Fruit fly (Drosophila melanogaster) whole organism, embryonic: ENCODE data around the gene Myo10A.

Source experiments
- Ada2b ChIP-seq: fragments of 200-800 bp; sonication (Bioruptor generic); IDR thresholded peaks from 2 replicates; pipeline ENCODE4 v1.3.6; 2022; ENCODE audit warnings: missing biosample characterization, missing genetic modification characterization
- Adf1 ChIP-seq: fragments of 200-800 bp; sonication (Bioruptor generic); IDR thresholded peaks from 2 replicates; pipeline ENCODE4 v1.3.6; 2022; ENCODE audit warnings: missing biosample characterization, missing genetic modification characterization
- Atf6 ChIP-seq: fragments of 200-800 bp; sonication (Bioruptor generic); IDR thresholded peaks from 2 replicates; pipeline ENCODE4 v1.3.6; 2022; ENCODE audit warnings: missing biosample characterization, missing genetic modification characterization
- Bgb ChIP-seq: fragments of 200-800 bp; sonication (Bioruptor generic); IDR thresholded peaks from 2 replicates; pipeline ENCODE4 v1.3.6; 2022; ENCODE audit warnings: missing biosample characterization, missing genetic modification characterization; ENCODE audit not compliant: partially characterized antibody
- CG10654 ChIP-seq: fragments of 200-800 bp; sonication (Bioruptor generic); optimal IDR thresholded peaks from 2 replicates; lab custom pipeline; 2016; ENCODE audit warnings: missing biosample characterization, missing genetic modification characterization
- CG11247 ChIP-seq: fragments of 200-800 bp; sonication (Bioruptor generic); IDR thresholded peaks from 2 replicates; pipeline ENCODE4 v1.3.6; 2022; ENCODE audit warnings: missing biosample characterization, missing genetic modification characterization
- CG13123 ChIP-seq: fragments of 200-800 bp; sonication (Bioruptor generic); optimal IDR thresholded peaks from 2 replicates; lab custom pipeline; 2016; ENCODE audit warnings: missing biosample characterization, missing genetic modification characterization
- CG13287 ChIP-seq: fragments of 200-800 bp; sonication (Bioruptor generic); IDR thresholded peaks from 2 replicates; pipeline ENCODE4 v1.3.6; 2022; ENCODE audit warnings: missing biosample characterization, missing genetic modification characterization; ENCODE audit not compliant: partially characterized antibody
- CG13296 ChIP-seq: fragments of 200-800 bp; sonication (Bioruptor generic); optimal IDR thresholded peaks from 3 replicates; lab custom pipeline; 2018; ENCODE audit warnings: missing biosample characterization, mild to moderate bottlenecking, missing genetic modification characterization
- CG13624 ChIP-seq: fragments of 200-800 bp; sonication (Bioruptor generic); optimal IDR thresholded peaks from 2 replicates; lab custom pipeline; 2016; ENCODE audit warnings: missing biosample characterization, missing genetic modification characterization
- CG14050 ChIP-seq: fragments of 200-800 bp; sonication (Bioruptor generic); IDR thresholded peaks from 3 replicates; pipeline ENCODE4 v1.3.6; 2022; ENCODE audit warnings: missing biosample characterization, missing genetic modification characterization
- CG14710 ChIP-seq: fragments of 200-800 bp; sonication (Bioruptor generic); optimal IDR thresholded peaks from 3 replicates; lab custom pipeline; 2019; ENCODE audit warnings: missing biosample characterization, mild to moderate bottlenecking, missing genetic modification characterization, moderate library complexity
- CG17912 ChIP-seq: fragments of 200-800 bp; sonication (Bioruptor generic); optimal IDR thresholded peaks from 2 replicates; lab custom pipeline; 2018; ENCODE audit warnings: missing biosample characterization, mild to moderate bottlenecking, missing genetic modification characterization
- CG18599 ChIP-seq: fragments of 200-800 bp; sonication (Bioruptor generic); optimal IDR thresholded peaks from 3 replicates; lab custom pipeline; 2017; ENCODE audit warnings: missing biosample characterization, missing genetic modification characterization, mild to moderate bottlenecking, moderate library complexity, missing genetic modification reagents
- CG18619 ChIP-seq: fragments of 200-800 bp; sonication (Bioruptor generic); optimal IDR thresholded peaks from 3 replicates; lab custom pipeline; 2017; ENCODE audit warnings: missing biosample characterization, mild to moderate bottlenecking, missing genetic modification characterization
- CG2120 ChIP-seq: fragments of 200-800 bp; sonication (Bioruptor generic); optimal IDR thresholded peaks from 3 replicates; lab custom pipeline; 2016; ENCODE audit warnings: missing biosample characterization, missing genetic modification characterization
- CG2712 ChIP-seq: fragments of 200-800 bp; optimal IDR thresholded peaks from 3 replicates; lab custom pipeline; 2019; ENCODE audit warnings: missing biosample characterization, mild to moderate bottlenecking, missing genetic modification characterization, moderate library complexity
- CG3281 ChIP-seq: fragments of 200-800 bp; sonication (Bioruptor generic); optimal IDR thresholded peaks from 3 replicates; lab custom pipeline; 2017; ENCODE audit warnings: missing biosample characterization, mild to moderate bottlenecking, missing genetic modification characterization
- CG3995 ChIP-seq: fragments of 200-800 bp; sonication (Bioruptor generic); optimal IDR thresholded peaks from 3 replicates; lab custom pipeline; 2016; ENCODE audit warnings: missing biosample characterization, missing genetic modification characterization
- CG7271 ChIP-seq: fragments of 200-800 bp; sonication (Bioruptor generic); optimal IDR thresholded peaks from 2 replicates; lab custom pipeline; 2018; ENCODE audit warnings: missing biosample characterization, mild to moderate bottlenecking, missing genetic modification characterization, moderate library complexity
- CG7928 ChIP-seq: fragments of 200-800 bp; sonication (Bioruptor generic); optimal IDR thresholded peaks from 2 replicates; lab custom pipeline; 2017; ENCODE audit warnings: missing biosample characterization, mild to moderate bottlenecking, missing genetic modification characterization
- CG8290 ChIP-seq, 3 experiments: fragments of 200-800 bp; sonication (Bioruptor generic); optimal IDR thresholded peaks; 2 replicates each; lab custom pipeline; 2016 to 2019; ENCODE audit warnings: missing biosample characterization in 3 of 3, missing genetic modification characterization in 3 of 3, mild to moderate bottlenecking in 2 of 3, moderate library complexity in 1 of 3
- CkIIα-i1 ChIP-seq: fragments of 200-800 bp; sonication (Bioruptor generic); IDR thresholded peaks from 2 replicates; pipeline ENCODE4 v1.3.6; 2022; ENCODE audit warnings: missing biosample characterization, missing genetic modification characterization
- D ChIP-seq, 2 experiments: fragments of 200-800 bp in 1 of 2; fragments of >200 bp in 1 of 2; sonication (Bioruptor generic) in 1 of 2; optimal IDR thresholded peaks; 2 replicates in 1 of 2; 3 replicates in 1 of 2; lab custom pipeline; 2017; ENCODE audit warnings: mild to moderate bottlenecking in 1 of 2, missing biosample characterization in 1 of 2, missing genetic modification characterization in 1 of 2, missing genetic modification reagents in 1 of 2
- Fer1 ChIP-seq: fragments of 200-800 bp; sonication (Bioruptor generic); optimal IDR thresholded peaks from 2 replicates; lab custom pipeline; 2017; ENCODE audit warnings: missing biosample characterization, mild to moderate bottlenecking, missing genetic modification characterization
- NC2α ChIP-seq: fragments of 200-800 bp; sonication (Bioruptor generic); optimal IDR thresholded peaks from 2 replicates; lab custom pipeline; 2016; ENCODE audit warnings: missing biosample characterization, missing genetic modification characterization
- Nf-YA ChIP-seq: fragments of 200-800 bp; sonication (Bioruptor generic); IDR thresholded peaks from 2 replicates; pipeline ENCODE4 v1.3.6; 2022; ENCODE audit warnings: missing biosample characterization, missing genetic modification characterization
- Optix ChIP-seq: fragments of 200-800 bp; sonication (Bioruptor generic); IDR thresholded peaks from 3 replicates; pipeline ENCODE4 v1.3.6; 2022; ENCODE audit warnings: missing biosample characterization, missing genetic modification characterization
- Side ChIP-seq: fragments of 200-800 bp; sonication (Bioruptor generic); optimal IDR thresholded peaks from 2 replicates; lab custom pipeline; 2016; ENCODE audit warnings: missing biosample characterization, missing genetic modification characterization
- Xbp1 ChIP-seq: fragments of 200-800 bp; sonication (Bioruptor generic); optimal IDR thresholded peaks from 3 replicates; lab custom pipeline; 2016; ENCODE audit warnings: missing biosample characterization, mild to moderate bottlenecking, missing genetic modification characterization
- Xrp1 ChIP-seq: fragments of 200-800 bp; sonication (Bioruptor generic); IDR thresholded peaks from 2 replicates; pipeline ENCODE4 v1.3.6; 2022; ENCODE audit warnings: missing biosample characterization, missing genetic modification characterization
- ab ChIP-seq: fragments of 200-800 bp; sonication (Bioruptor generic); optimal IDR thresholded peaks from 2 replicates; lab custom pipeline; 2016; ENCODE audit warnings: missing biosample characterization, missing genetic modification characterization
- abd-A ChIP-seq: fragments of 200-800 bp; sonication (Bioruptor generic); optimal IDR thresholded peaks from 3 replicates; lab custom pipeline; 2019; ENCODE audit warnings: missing biosample characterization, mild to moderate bottlenecking, missing genetic modification characterization, moderate library complexity
- cg ChIP-seq: fragments of 200-800 bp; sonication (Bioruptor generic); optimal IDR thresholded peaks from 3 replicates; lab custom pipeline; 2019; ENCODE audit warnings: missing biosample characterization, mild to moderate bottlenecking, missing genetic modification characterization, moderate library complexity
- crp ChIP-seq, 2 experiments: fragments of 200-800 bp; sonication (Bioruptor generic); optimal IDR thresholded peaks; 2 replicates in 1 of 2; 3 replicates in 1 of 2; lab custom pipeline; 2017; ENCODE audit warnings: missing biosample characterization in 2 of 2, missing genetic modification characterization in 2 of 2, mild to moderate bottlenecking in 1 of 2, moderate library complexity in 1 of 2
- da ChIP-seq: fragments of 200-800 bp; sonication (Bioruptor generic); optimal IDR thresholded peaks from 2 replicates; lab custom pipeline; 2016; ENCODE audit warnings: missing biosample characterization, missing genetic modification characterization
- dm ChIP-seq: fragments of 200-800 bp; sonication (Bioruptor generic); optimal IDR thresholded peaks from 3 replicates; lab custom pipeline; 2016; ENCODE audit warnings: missing biosample characterization, missing genetic modification characterization
- dysf ChIP-seq: fragments of 200-800 bp; sonication (Bioruptor generic); IDR thresholded peaks from 3 replicates; pipeline ENCODE4 v1.3.6; 2022; ENCODE audit warnings: missing biosample characterization, missing genetic modification characterization
- gem ChIP-seq: fragments of 200-800 bp; sonication (Bioruptor generic); optimal IDR thresholded peaks from 2 replicates; lab custom pipeline; 2019; ENCODE audit warnings: missing biosample characterization, mild to moderate bottlenecking, missing genetic modification characterization, moderate library complexity
- ind ChIP-seq: fragments of 200-800 bp; sonication (Bioruptor generic); optimal IDR thresholded peaks from 3 replicates; lab custom pipeline; 2016; ENCODE audit warnings: missing biosample characterization, missing genetic modification characterization
- jing ChIP-seq: fragments of 200-800 bp; sonication (Bioruptor generic); optimal IDR thresholded peaks from 2 replicates; lab custom pipeline; 2018; ENCODE audit warnings: missing biosample characterization, mild to moderate bottlenecking, missing genetic modification characterization
- jumu ChIP-seq: fragments of 200-800 bp; sonication (Bioruptor generic); optimal IDR thresholded peaks from 3 replicates; lab custom pipeline; 2016; ENCODE audit warnings: missing biosample characterization, missing genetic modification characterization
- lab ChIP-seq: fragments of 200-800 bp; sonication (Bioruptor generic); optimal IDR thresholded peaks from 3 replicates; lab custom pipeline; 2017; ENCODE audit warnings: missing biosample characterization, missing genetic modification characterization, mild to moderate bottlenecking, moderate library complexity, missing genetic modification reagents
- lbe ChIP-seq: fragments of 200-800 bp; sonication (Bioruptor generic); optimal IDR thresholded peaks from 2 replicates; lab custom pipeline; 2016; ENCODE audit warnings: missing biosample characterization, mild to moderate bottlenecking, missing genetic modification characterization
- nom ChIP-seq: fragments of 200-800 bp; sonication (Bioruptor generic); optimal IDR thresholded peaks from 2 replicates; lab custom pipeline; 2017; ENCODE audit warnings: missing biosample characterization, missing genetic modification characterization, mild to moderate bottlenecking, moderate library complexity, missing genetic modification reagents
- stwl ChIP-seq: fragments of 200-800 bp; sonication (Bioruptor generic); optimal IDR thresholded peaks from 3 replicates; lab custom pipeline; 2018; ENCODE audit warnings: missing biosample characterization, mild to moderate bottlenecking, missing genetic modification characterization, moderate library complexity
- tap ChIP-seq: fragments of 200-800 bp; optimal IDR thresholded peaks from 3 replicates; lab custom pipeline; 2019; ENCODE audit warnings: missing biosample characterization, mild to moderate bottlenecking, missing genetic modification characterization, moderate library complexity
- vvl ChIP-seq: fragments of 200-800 bp; sonication (Bioruptor generic); IDR thresholded peaks from 2 replicates; pipeline ENCODE4 v1.3.6; 2022; ENCODE audit warnings: missing biosample characterization, missing genetic modification characterization
- zf30C ChIP-seq: fragments of 200-800 bp; sonication (Bioruptor generic); optimal IDR thresholded peaks from 3 replicates; lab custom pipeline; 2018; ENCODE audit warnings: missing biosample characterization, mild to moderate bottlenecking, missing genetic modification characterization

The Myo10A gene

DNA sequence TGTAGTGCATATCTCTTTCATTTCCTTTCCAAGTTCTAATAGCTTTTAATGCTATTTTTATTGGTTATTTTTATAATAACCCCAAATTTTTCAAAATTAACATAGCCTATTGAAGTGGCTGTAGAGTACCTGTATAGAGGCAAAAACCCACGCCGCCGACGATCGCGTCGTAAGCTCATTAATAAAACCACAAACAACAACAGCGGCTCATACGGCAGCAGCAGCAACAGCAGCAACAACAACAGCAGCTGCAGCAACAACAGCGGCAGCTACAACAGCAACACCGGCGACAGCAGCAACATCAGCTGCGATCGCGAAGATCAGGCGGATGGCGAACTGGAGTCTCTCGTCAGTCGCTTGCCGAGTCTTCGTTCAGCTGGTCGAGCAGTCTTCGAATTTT lies 3.5 kb upstream of the Myo10A start, which contains the start of gene CG2145 (continued):
- TF ChIP-seq Nf-YA (GFP tag; lab: Robert Waterston, UW) (no peak), CG17912 (GFP tag; lab: Kevin White, UChicago) (no peak), CG2120 (GFP tag; lab: Kevin White, UChicago) (no peak), NC2α (GFP tag; lab: Kevin White, UChicago) (no peak), CG2712 (tag; lab: Kevin White, UChicago) (peak; percentile 38), CG13296 (GFP tag; lab: Kevin White, UChicago) (peak; percentile 5), CG7928 (GFP tag; lab: Kevin White, UChicago) (no peak), cg (GFP tag; lab: Kevin White, UChicago) (no peak), crp (GFP tag; optimal IDR thresholded peaks at IDR 0.05; lab: Kevin White, UChicago) (peak in 1 of 2 experiments; percentile 23), CG14050 (GFP tag; lab: Robert Waterston, UW) (no peak), CG3995 (GFP tag; lab: Kevin White, UChicago) (no peak), vvl (GFP tag; lab: Robert Waterston, UW) (peak; percentile 64), ind (GFP tag; lab: Kevin White, UChicago) (no peak), Adf1 (GFP tag; lab: Robert Waterston, UW) (peak; percentile 73), nom (GFP tag; lab: Kevin White, UChicago) (peak; percentile 48), Optix (GFP tag; lab: Robert Waterston, UW) (no peak), stwl (tag; lab: Kevin White, UChicago) (no peak), jing (GFP tag; lab: Kevin White, UChicago) (no peak), abd-A (tag; lab: Kevin White, UChicago) (peak; percentile 5), lbe (peak; percentile 79), dm (no peak), Bgb (GFP tag; lab: Robert Waterston, UW) (0 out of 2 replicates have a peak, but pooled peaks have one; percentile 6), dysf (GFP tag; lab: Robert Waterston, UW) (no peak), Xrp1 (0 out of 2 replicates have a peak, but pooled peaks have one; percentile 7), tap (tag; lab: Kevin White, UChicago) (no peak), jumu (GFP tag; lab: Kevin White, UChicago) (no peak), CG14710 (tag; lab: Kevin White, UChicago) (no peak), ab (GFP tag; lab: Kevin White, UChicago) (no peak), Fer1 (GFP tag; lab: Kevin White, UChicago) (no peak), Ada2b (GFP tag; lab: Robert Waterston, UW) (no peak), Side (no peak), CG18599 (GFP tag; lab: Kevin White, UChicago) (peak; percentile 13), gem (tag; lab: Kevin White, UChicago) (peak; percentile 37), CG13624 (no peak), CG7271 (tag; lab: Kevin White, UChicago) (no peak), CG10654 (GFP tag; lab: Kevin White, UChicago) (no peak), CkIIα-i1 (GFP tag; lab: Robert Waterston, UW) (no peak), da (GFP tag; lab: Kevin White, UChicago) (no peak), Xbp1 (no peak), CG8290 (GFP tag; optimal IDR thresholded peaks at IDR 0.05; lab: Kevin White, UChicago) (no peak), CG8290 (tag; optimal IDR thresholded peaks at IDR 0.05; lab: Kevin White, UChicago) (peak in 1 of 2 experiments; percentile 20), CG13123 (no peak), CG18619 (GFP tag; lab: Kevin White, UChicago) (no peak), zf30C (GFP tag; lab: Kevin White, UChicago) (no peak), Atf6 (0 out of 2 replicates have a peak, but pooled peaks have one; percentile 16), CG11247 (GFP tag; lab: Robert Waterston, UW) (no peak), D (optimal IDR thresholded peaks at IDR 0.05; lab: Kevin White, UChicago) (no peak), D (GFP tag; optimal IDR thresholded peaks at IDR 0.05; lab: Kevin White, UChicago) (no peak), CG3281 (peak; percentile 0), lab (no peak), CG13287 (GFP tag; lab: Robert Waterston, UW) (peak; percentile 8; the same call in 1 of the 2 replicates)
